Worm (Caenorhabditis elegans): ENCODE data around the gene srw-23.

ce11 chrV:16911934-16912333, 38.2 kb downstream of the srw-23 start, which contains the start of gene nhr-116:
- TF ChIP-seq madf-8 (GFP tag; conservative IDR thresholded peaks at IDR 0.05) (no peak), nhr-80 (tag; optimal IDR thresholded peaks at IDR 0.05) (no peak), lin-35 (GFP tag; optimal IDR thresholded peaks at IDR 0.05) (no peak), tlf-1 (GFP tag; optimal IDR thresholded peaks at IDR 0.05) (no peak), snpc-4 (GFP tag; optimal IDR thresholded peaks at IDR 0.05) (no peak), snpc-4 (tag; optimal IDR thresholded peaks at IDR 0.05) (no peak), ztf-25 (GFP tag; IDR thresholded peaks at IDR 0.05) (no peak)
